Fruit fly (Drosophila melanogaster): ENCODE data around the gene mtgo.
A peak's percentile ranks its signal among the peaks of the same experiment; 100 is the strongest.

Gene mtgo

DNA sequence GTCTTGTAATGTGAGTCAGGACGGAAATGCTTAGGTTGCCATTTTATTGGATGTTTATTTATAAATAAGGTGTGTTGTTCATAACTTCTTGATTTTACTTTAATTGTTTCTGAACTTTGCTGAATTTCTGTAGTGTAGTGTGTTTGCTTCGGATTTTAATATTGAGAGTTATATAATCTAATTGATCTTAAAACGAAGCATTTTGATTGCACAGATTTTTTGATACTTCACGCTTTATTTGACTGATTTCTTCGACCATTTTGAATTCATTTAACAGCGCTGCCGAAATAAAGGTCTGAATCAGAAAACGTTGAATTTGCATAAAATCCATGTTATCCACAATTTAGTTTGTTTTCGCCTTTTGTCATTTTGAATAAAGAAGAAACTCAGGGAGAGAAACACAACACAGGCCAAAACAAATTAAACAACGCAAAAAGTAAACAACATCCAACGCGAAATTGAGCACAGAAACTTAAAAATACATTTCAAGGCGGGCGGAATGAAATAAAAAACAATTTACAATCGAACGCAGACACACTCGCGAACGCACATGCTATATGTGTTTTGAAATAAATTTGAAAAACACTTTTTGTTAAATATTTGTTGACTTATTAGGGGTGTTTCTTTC, 13.2 kb upstream of the mtgo start:
- TF ChIP-seq ttk (optimal IDR thresholded peaks at IDR 0.05) (no peak), insv (optimal IDR thresholded peaks at IDR 0.05) (no peak), Sin3A (optimal IDR thresholded peaks at IDR 0.05) (no peak), Myc (optimal IDR thresholded peaks at IDR 0.05) (no peak), h (optimal IDR thresholded peaks at IDR 0.05) (no peak), psq (optimal IDR thresholded peaks at IDR 0.05) (no peak)

DNA sequence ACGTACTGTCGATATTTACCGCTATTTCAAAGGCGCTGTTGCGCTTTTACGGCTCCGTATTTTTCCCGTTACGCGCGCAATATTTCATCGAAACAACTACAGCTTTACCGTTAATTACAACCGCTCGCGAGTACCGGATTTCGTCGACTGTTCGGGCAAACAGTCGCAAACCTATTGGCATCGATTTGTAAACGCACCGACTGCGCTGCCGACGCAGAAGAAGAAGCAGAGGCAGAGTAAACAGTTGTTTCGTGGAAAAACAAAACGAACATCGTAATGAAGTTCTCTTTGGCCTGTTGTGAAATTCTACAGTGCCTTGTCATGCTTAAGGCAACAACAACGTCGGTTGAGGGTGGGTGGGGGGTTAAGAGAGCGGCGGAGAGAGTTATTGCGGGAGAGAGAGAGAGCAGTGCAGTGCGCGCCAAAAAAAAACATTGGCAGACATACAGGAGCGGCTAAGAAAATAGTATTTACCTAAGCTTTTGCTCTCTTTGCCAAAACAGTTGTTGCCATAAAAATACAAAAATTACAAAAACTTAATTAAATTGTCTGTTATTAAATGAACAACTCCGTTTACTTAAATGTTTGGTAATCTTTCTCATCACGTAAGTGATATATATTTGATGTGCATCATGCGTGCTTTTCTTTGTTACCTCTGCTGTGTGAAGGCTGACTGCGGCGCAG, 12.0 kb upstream of the mtgo start, which contains the start of gene CG5953:
CG5953 (minus strand) TSS at position 176 of the 684 bp plus-strand sequence.
- TF ChIP-seq h (optimal IDR thresholded peaks at IDR 0.05), result no peak
- TF ChIP-seq psq (optimal IDR thresholded peaks at IDR 0.05), result peak; percentile 14
- TF ChIP-seq Myc (optimal IDR thresholded peaks at IDR 0.05), result no peak

DNA sequence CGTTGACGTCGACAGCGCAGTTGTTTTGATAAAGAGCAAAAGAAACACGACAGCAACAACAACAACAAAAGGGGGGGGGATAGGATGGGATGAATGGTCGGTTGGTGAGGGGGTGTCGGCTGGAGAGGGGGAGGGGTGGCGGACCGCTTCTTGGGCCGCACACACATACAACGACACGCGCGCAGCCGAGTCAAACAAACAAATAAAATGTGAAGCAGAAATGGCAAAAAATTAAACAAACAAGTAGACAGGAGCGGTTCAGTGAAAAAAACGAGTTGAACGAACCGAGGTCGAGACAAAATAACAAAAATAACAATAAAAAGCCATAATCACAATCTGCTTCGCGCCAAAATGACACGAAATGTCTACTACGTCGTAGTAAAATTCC, 11.4 kb upstream of the mtgo start:
- TF ChIP-seq Sin3A (optimal IDR thresholded peaks at IDR 0.05) (no peak), Myc (optimal IDR thresholded peaks at IDR 0.05) (no peak), ttk (optimal IDR thresholded peaks at IDR 0.05) (no peak), insv (optimal IDR thresholded peaks at IDR 0.05) (no peak), h (optimal IDR thresholded peaks at IDR 0.05) (no peak), psq (optimal IDR thresholded peaks at IDR 0.05) (no peak)

DNA sequence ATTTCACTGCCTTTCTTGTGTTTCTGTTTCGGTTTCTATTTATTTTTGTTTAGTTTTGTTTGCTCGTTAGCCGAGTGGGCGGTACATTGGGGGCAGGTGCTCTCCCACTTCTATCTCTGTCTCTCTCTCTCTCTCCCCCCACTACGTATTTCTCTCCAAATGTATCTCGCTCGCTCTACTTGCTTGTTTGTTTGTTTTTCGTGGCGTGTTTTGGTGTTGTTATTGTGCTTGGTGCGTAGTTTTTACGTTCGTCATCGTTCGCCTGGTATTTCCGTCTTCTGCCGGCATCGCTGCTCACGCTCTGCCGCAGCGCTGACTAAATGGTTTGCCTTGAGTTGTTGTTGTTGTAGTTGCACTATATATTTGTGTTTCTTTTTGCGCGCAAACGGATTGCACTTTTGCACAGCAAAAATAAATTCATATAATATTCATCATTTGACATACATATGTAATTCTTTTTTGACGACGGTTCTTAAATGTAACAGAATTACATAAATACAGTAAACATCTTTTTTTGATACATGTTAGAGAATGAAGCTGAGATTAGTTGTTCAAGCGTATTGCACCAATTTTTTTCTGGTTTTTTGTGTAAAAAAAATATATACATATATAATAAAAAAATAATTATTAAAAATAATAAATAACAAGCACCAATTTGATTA, 10.5 kb upstream of the mtgo start:
- no peak for TF ChIP-seq Sin3A (optimal IDR thresholded peaks at IDR 0.05)
- TF ChIP-seq h (optimal IDR thresholded peaks at IDR 0.05), result no peak
- no peak for TF ChIP-seq psq (optimal IDR thresholded peaks at IDR 0.05)
- no peak for TF ChIP-seq ttk (optimal IDR thresholded peaks at IDR 0.05)
- no peak for TF ChIP-seq insv (optimal IDR thresholded peaks at IDR 0.05)
- no peak for TF ChIP-seq Myc (optimal IDR thresholded peaks at IDR 0.05)

DNA sequence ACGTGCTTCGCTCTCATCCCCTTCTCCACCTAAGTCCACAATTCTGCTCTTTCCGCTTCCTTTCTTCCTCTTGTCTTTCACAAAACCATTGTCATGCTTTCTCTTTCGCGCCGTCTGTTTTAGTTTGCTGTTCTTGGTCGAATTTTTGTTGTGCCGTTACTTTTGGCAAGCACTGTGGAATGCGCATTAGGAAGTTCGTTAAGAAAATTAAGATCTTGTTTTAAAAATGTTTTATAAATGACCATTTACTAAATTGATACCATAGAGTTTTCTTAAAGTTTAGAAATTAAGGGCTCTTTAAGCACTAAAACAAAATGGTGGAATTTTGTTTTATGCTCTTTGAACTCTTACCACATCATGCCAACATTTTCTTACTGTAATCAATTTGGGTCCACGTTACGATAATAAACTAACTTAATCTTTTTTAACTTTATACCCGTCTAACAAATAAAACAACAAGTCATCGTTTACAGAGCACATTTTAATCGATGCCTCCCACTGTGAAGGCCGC, 9.7 kb upstream of the mtgo start:
- TF ChIP-seq h (optimal IDR thresholded peaks at IDR 0.05), result no peak
- TF ChIP-seq insv (optimal IDR thresholded peaks at IDR 0.05), result no peak
- no peak for TF ChIP-seq Sin3A (optimal IDR thresholded peaks at IDR 0.05)
- TF ChIP-seq psq (optimal IDR thresholded peaks at IDR 0.05), result no peak
- TF ChIP-seq Myc (optimal IDR thresholded peaks at IDR 0.05), result no peak
- no peak for TF ChIP-seq ttk (optimal IDR thresholded peaks at IDR 0.05)

DNA sequence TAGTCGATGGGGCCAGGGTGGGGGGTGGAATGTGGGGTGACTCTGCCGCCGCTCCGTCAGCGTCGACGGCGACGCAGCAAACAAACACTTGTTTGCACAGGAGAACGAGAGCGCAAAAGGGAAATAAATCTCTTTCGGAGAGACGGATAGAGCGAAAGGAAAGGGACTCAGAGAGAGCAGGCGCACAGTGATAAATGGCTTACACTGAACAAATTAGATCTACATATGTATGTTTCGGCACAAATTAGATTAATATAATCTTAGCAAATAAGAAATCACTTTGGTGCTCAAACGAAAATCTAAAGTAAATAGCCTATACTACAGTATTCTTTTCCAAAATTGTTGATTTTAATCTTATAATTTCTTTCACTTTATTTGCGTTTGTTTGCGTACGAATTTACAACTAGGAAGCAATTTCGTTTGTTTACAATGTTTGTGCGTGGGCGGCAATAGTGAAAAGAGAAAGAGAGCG, 9.1 kb upstream of the mtgo start:
- TF ChIP-seq ttk (optimal IDR thresholded peaks at IDR 0.05), result no peak
- no peak for TF ChIP-seq Myc (optimal IDR thresholded peaks at IDR 0.05)
- TF ChIP-seq Sin3A (optimal IDR thresholded peaks at IDR 0.05), result no peak
- no peak for TF ChIP-seq psq (optimal IDR thresholded peaks at IDR 0.05)
- TF ChIP-seq h (optimal IDR thresholded peaks at IDR 0.05), result no peak
- no peak for TF ChIP-seq insv (optimal IDR thresholded peaks at IDR 0.05)

DNA sequence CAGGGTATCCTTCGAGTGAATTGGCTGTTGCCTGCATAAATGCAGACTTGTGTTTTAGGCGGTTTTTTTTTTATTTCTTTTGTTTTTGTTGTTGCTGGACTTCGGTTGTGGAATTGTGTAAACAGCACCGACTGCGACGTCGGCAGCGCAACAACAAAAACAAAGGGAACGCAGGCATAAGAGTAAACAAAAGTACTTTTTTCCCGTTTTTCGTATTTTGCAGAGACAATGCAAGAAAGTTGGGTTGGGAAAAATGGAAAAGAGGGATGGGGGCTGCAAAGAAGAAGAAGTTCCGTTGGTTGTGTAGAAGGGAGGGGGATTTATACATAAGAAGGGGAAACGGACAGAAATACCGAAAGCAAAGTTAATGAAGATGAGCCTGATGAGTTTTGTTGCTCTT, 8.3 kb upstream of the mtgo start:
- TF ChIP-seq Sin3A (optimal IDR thresholded peaks at IDR 0.05), result no peak
- no peak for TF ChIP-seq Myc (optimal IDR thresholded peaks at IDR 0.05)
- no peak for TF ChIP-seq ttk (optimal IDR thresholded peaks at IDR 0.05)
- TF ChIP-seq psq (optimal IDR thresholded peaks at IDR 0.05), result no peak
- TF ChIP-seq insv (optimal IDR thresholded peaks at IDR 0.05), result no peak
- TF ChIP-seq h (optimal IDR thresholded peaks at IDR 0.05), result no peak

DNA sequence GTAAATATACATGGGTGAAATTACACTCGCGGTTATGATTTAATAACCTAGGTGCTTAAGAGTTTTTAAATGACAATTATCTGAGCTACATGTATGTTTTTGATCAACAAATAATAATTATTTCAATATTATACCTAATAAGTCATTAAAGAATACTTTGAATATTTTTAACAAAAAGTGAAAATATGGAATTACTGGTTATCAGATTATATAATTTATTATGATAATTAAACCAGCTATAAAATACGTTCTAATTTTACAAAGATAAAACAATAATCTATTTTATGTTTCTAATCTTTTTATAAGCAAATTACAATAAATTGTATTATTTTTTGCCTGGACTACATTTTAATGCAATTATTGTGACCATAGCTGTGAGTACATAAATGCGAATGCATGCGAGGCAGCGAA, 7.8 kb upstream of the mtgo start:
- no peak for TF ChIP-seq Sin3A (optimal IDR thresholded peaks at IDR 0.05)
- no peak for TF ChIP-seq ttk (optimal IDR thresholded peaks at IDR 0.05)
- TF ChIP-seq Myc (optimal IDR thresholded peaks at IDR 0.05), result no peak
- no peak for TF ChIP-seq psq (optimal IDR thresholded peaks at IDR 0.05)
- no peak for TF ChIP-seq insv (optimal IDR thresholded peaks at IDR 0.05)
- no peak for TF ChIP-seq h (optimal IDR thresholded peaks at IDR 0.05)

DNA sequence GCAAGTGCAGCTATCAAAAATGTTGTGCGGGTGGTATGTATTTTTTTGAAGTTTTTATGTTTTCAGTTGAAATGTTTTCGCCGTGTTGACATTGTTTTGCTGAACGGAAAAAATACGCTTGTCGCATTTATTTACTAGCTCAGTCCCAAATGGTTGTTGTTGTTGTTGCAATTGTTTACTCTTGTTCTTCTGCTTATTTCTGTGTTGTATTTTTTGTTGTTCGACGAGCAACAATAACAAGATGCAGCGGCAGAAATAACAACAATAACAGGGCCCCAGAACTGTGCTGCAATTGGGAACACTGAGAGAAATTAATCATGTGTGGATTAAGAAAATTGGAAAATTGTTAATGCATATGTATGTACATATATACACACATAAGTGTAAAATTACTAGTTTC, 6.7 kb upstream of the mtgo start:
- TF ChIP-seq Myc (optimal IDR thresholded peaks at IDR 0.05) (no peak), psq (optimal IDR thresholded peaks at IDR 0.05) (no peak), h (optimal IDR thresholded peaks at IDR 0.05) (no peak), ttk (optimal IDR thresholded peaks at IDR 0.05) (no peak), insv (optimal IDR thresholded peaks at IDR 0.05) (no peak), Sin3A (optimal IDR thresholded peaks at IDR 0.05) (no peak)

DNA sequence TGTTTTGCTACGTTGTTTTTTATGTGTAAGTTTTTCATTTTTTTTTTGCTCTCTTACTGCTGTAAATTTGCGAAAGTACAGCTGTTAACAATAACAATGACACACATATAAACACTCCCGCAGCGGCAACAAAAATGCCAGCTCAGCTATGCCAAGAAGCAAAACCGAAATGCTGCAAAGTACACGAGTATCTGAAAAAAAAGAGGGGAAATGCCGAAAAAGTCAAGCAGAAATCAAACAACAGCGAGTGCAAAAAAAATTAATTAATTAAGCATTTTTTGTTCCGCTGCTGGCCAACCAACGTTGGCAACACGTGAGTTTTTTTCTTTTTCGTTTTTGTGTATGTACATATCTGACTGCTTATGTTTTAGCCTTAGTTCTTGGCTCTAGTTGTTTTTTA, 5.9 kb upstream of the mtgo start:
- TF ChIP-seq Sin3A (optimal IDR thresholded peaks at IDR 0.05) (no peak), h (optimal IDR thresholded peaks at IDR 0.05) (no peak), psq (optimal IDR thresholded peaks at IDR 0.05) (no peak), insv (optimal IDR thresholded peaks at IDR 0.05) (no peak), ttk (optimal IDR thresholded peaks at IDR 0.05) (no peak), Myc (optimal IDR thresholded peaks at IDR 0.05) (no peak)

DNA sequence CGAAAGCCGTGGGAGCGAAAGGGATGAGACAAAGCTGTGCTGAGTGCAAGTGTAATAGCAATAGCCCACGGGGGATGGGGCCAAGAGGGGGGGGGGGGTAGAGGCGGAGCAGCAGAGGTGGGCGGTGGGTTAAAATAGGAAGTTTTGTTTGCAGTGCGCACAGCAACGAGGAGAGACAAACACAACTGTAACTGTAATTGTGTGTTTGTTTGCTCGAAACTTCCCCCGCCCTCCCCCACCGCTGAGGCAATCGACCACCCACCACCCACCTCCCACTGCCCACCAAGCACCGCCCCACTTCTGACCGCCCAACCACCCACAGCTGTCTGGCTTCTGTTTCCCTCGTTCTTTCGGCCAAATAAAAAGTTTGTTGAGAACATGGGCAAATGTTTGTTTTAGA, 4.0 kb upstream of the mtgo start:
- TF ChIP-seq Myc (optimal IDR thresholded peaks at IDR 0.05), result no peak
- TF ChIP-seq h (optimal IDR thresholded peaks at IDR 0.05), result no peak
- TF ChIP-seq insv (optimal IDR thresholded peaks at IDR 0.05), result no peak
- no peak for TF ChIP-seq ttk (optimal IDR thresholded peaks at IDR 0.05)
- no peak for TF ChIP-seq Sin3A (optimal IDR thresholded peaks at IDR 0.05)
- TF ChIP-seq psq (optimal IDR thresholded peaks at IDR 0.05), result no peak

DNA sequence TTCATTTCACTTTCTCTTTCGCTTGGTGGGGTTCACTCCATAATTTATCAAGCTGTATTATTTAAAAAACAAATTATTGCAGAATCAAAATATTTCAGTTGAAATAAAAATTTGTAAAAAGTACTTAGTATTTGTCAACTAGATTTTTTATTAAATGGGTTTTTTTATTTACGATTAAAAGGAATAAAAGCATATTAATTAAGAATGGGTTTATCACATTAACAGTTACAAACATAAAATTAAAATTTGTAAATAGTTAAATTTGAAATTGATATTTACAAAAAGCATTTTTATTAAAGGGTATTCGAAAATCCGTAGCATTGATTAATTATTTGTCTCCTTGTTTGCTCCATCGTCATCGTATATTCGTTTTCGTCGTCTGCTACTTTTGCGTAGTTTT, 3.5 kb upstream of the mtgo start:
- TF ChIP-seq ttk (optimal IDR thresholded peaks at IDR 0.05) (no peak), h (optimal IDR thresholded peaks at IDR 0.05) (no peak), insv (optimal IDR thresholded peaks at IDR 0.05) (no peak), psq (optimal IDR thresholded peaks at IDR 0.05) (no peak), Sin3A (optimal IDR thresholded peaks at IDR 0.05) (no peak), Myc (optimal IDR thresholded peaks at IDR 0.05) (no peak)
